Fruit fly (Drosophila melanogaster) whole organism, wandering third instar larva: ENCODE results near the gene Mettl2.

Experiments used
- Dif ChIP-seq: fragments of 200-275, 200-300 bp; sonication (Bioruptor generic); optimal IDR thresholded peaks from 2 replicates; lab custom pipeline; 2018; ENCODE audit warnings: missing biosample characterization, missing genetic modification characterization; ENCODE audit not compliant: partially characterized antibody
- OdsH ChIP-seq: fragments of 200-800 bp; sonication (Bioruptor generic); optimal IDR thresholded peaks from 2 replicates; lab custom pipeline; 2016; ENCODE audit warnings: missing biosample characterization, mild to moderate bottlenecking, missing genetic modification characterization
- dsf ChIP-seq: sonication (Bioruptor generic); optimal IDR thresholded peaks from 2 replicates; lab custom pipeline; 2016; ENCODE audit warnings: missing biosample characterization, missing genetic modification characterization, borderline replicate concordance
- pan ChIP-seq: fragments of >200 bp; optimal IDR thresholded peaks from 2 replicates; lab custom pipeline; 2017
- psq ChIP-seq: fragments of 200-800 bp; sonication (Bioruptor generic); optimal IDR thresholded peaks from 3 replicates; lab custom pipeline; 2017; ENCODE audit warnings: missing biosample characterization, mild to moderate bottlenecking, missing genetic modification characterization, moderate library complexity
- tai ChIP-seq: sonication (Bioruptor generic); optimal IDR thresholded peaks from 2 replicates; lab custom pipeline; 2016; ENCODE audit warnings: missing biosample characterization, missing genetic modification characterization

dm6 chr3L:1664876-1665275, 25.8 kb upstream of the Mettl2 start, which contains the start of the genes Srrm234 and CG7974:
- TF ChIP-seq dsf (no peak), tai (GFP tag; lab: Kevin White, UChicago) (no peak), psq (GFP tag; lab: Kevin White, UChicago) (no peak), Dif (GFP tag; lab: Kevin White, UChicago) (no peak), OdsH (GFP tag; lab: Kevin White, UChicago) (no peak), pan (lab: Kevin White, UChicago) (no peak)
